Fruit fly (Drosophila melanogaster): Measurements from ENCODE around the gene CG1924.
A peak's percentile ranks its signal among the peaks of the same experiment; 100 is the strongest.

CG1924 gene

dm6 chrX:12201905-12202623 lies 23.6 kb upstream of the CG1924 start (continued):
- peak; percentile 88 for TF ChIP-seq unpg (GFP tag; optimal IDR thresholded peaks at IDR 0.05)
- TF ChIP-seq CG17328 (GFP tag; IDR thresholded peaks at IDR 0.05): peak; percentile 91
- no peak for TF ChIP-seq Tbp (GFP tag; optimal IDR thresholded peaks at IDR 0.05)
- peak; percentile 71 for TF ChIP-seq H2.0 (GFP tag; IDR thresholded peaks at IDR 0.05)
- TF ChIP-seq CG3847 (GFP tag; IDR thresholded peaks at IDR 0.05): peak; percentile 57; the same call in 1 of the 2 replicates
- peak; percentile 71 for TF ChIP-seq odd (GFP tag; optimal IDR thresholded peaks at IDR 0.05)
- peak; percentile 55 for TF ChIP-seq CG12155 (GFP tag; optimal IDR thresholded peaks at IDR 0.05)
- TF ChIP-seq BEAF-32 (GFP tag; optimal IDR thresholded peaks at IDR 0.05): no peak
- TF ChIP-seq ro (GFP tag; IDR thresholded peaks at IDR 0.05): peak; percentile 21; the same call in 1 of the 2 replicates
- TF ChIP-seq dmrt11E (tag; optimal IDR thresholded peaks at IDR 0.05): peak; percentile 93
- no peak for TF ChIP-seq CG7963 (GFP tag; IDR thresholded peaks at IDR 0.05; ENCODE audit: partially characterized antibody)
- peak; percentile 73 for TF ChIP-seq CG30431 (GFP tag; optimal IDR thresholded peaks at IDR 0.05)
- peak; percentile 66 for TF ChIP-seq dati (GFP tag; IDR thresholded peaks at IDR 0.05)
- no peak for TF ChIP-seq hb (GFP tag; IDR thresholded peaks at IDR 0.05; ENCODE audit: partially characterized antibody)
- no peak for TF ChIP-seq CG6854 (GFP tag; optimal IDR thresholded peaks at IDR 0.05)
- TF ChIP-seq so (GFP tag; IDR thresholded peaks at IDR 0.05): peak; percentile 74; the same call in 2 of the 3 replicates
- peak; percentile 65 for TF ChIP-seq CG15269 (tag; optimal IDR thresholded peaks at IDR 0.05)
- peak; percentile 54 for TF ChIP-seq CG13123 (GFP tag; optimal IDR thresholded peaks at IDR 0.05)
- TF ChIP-seq bigmax (GFP tag; optimal IDR thresholded peaks at IDR 0.05): no peak
- peak; percentile 61 for TF ChIP-seq CG17385 (GFP tag; optimal IDR thresholded peaks at IDR 0.05)
- TF ChIP-seq chn (GFP tag; optimal IDR thresholded peaks at IDR 0.05): peak; percentile 76
- TF ChIP-seq Sry-δ (GFP tag; optimal IDR thresholded peaks at IDR 0.05): no peak
- TF ChIP-seq ftz-f1 (GFP tag; optimal IDR thresholded peaks at IDR 0.05): no peak
- no peak for TF ChIP-seq cg (GFP tag; optimal IDR thresholded peaks at IDR 0.05)
- peak; percentile 54 for TF ChIP-seq CG12104 (GFP tag; optimal IDR thresholded peaks at IDR 0.05)
- TF ChIP-seq CG10462 (GFP tag; optimal IDR thresholded peaks at IDR 0.05): peak; percentile 71
- TF ChIP-seq tna (GFP tag; IDR thresholded peaks at IDR 0.05; ENCODE audit: partially characterized antibody): no peak
- TF ChIP-seq Mes4 (GFP tag; optimal IDR thresholded peaks at IDR 0.05): peak; percentile 32
- TF ChIP-seq CG4820 (GFP tag; optimal IDR thresholded peaks at IDR 0.05): peak; percentile 88
- TF ChIP-seq chif (GFP tag; optimal IDR thresholded peaks at IDR 0.05): peak; percentile 66 to 84
- peak; percentile 55 for TF ChIP-seq CG12219 (GFP tag; optimal IDR thresholded peaks at IDR 0.05)
- TF ChIP-seq Hr51 (GFP tag; optimal IDR thresholded peaks at IDR 0.05): peak in 1 of 2 experiments; percentile 72
- TF ChIP-seq CG11504 (tag; optimal IDR thresholded peaks at IDR 0.05): peak; percentile 83
- peak; percentile 70 for TF ChIP-seq Six4 (GFP tag; optimal IDR thresholded peaks at IDR 0.05)
- peak; percentile 40 for TF ChIP-seq Elba2 (GFP tag; optimal IDR thresholded peaks at IDR 0.05)
- TF ChIP-seq CG1792 (GFP tag; optimal IDR thresholded peaks at IDR 0.05): peak; percentile 2
- peak; percentile 77 for TF ChIP-seq ac (GFP tag; optimal IDR thresholded peaks at IDR 0.05)
- TF ChIP-seq Mad (GFP tag; optimal IDR thresholded peaks at IDR 0.05): peak; percentile 55
- TF ChIP-seq lbe (GFP tag; optimal IDR thresholded peaks at IDR 0.05): no peak
- peak; percentile 74 for TF ChIP-seq Lhr (GFP tag; optimal IDR thresholded peaks at IDR 0.05)
- TF ChIP-seq Ptx1 (GFP tag; IDR thresholded peaks at IDR 0.05): peak; percentile 74
- peak; percentile 67 for TF ChIP-seq jing (GFP tag; optimal IDR thresholded peaks at IDR 0.05)
- TF ChIP-seq CG11723 (GFP tag; optimal IDR thresholded peaks at IDR 0.05): peak; percentile 70
- TF ChIP-seq Jarid2 (GFP tag; optimal IDR thresholded peaks at IDR 0.05): peak; percentile 30
- TF ChIP-seq nerfin-1 (tag; optimal IDR thresholded peaks at IDR 0.05): peak; percentile 81
- no peak for TF ChIP-seq sc (optimal IDR thresholded peaks at IDR 0.05)
- peak; percentile 67 for TF ChIP-seq sc (GFP tag; optimal IDR thresholded peaks at IDR 0.05)
- TF ChIP-seq CG8478 (optimal IDR thresholded peaks at IDR 0.05): no peak
- TF ChIP-seq CG11695 (GFP tag; IDR thresholded peaks at IDR 0.05): 0 out of 3 replicates have a peak, but pooled peaks have one; percentile 45
- TF ChIP-seq sqz (GFP tag; optimal IDR thresholded peaks at IDR 0.05): peak; percentile 80

Data from whole organism, embryonic.